Fruit fly (Drosophila melanogaster) whole organism, prepupa: Measurements from ENCODE around the gene Nt5b.

Experiments used
- CG1621 ChIP-seq: fragments of 200-800 bp; sonication (Bioruptor generic); optimal IDR thresholded peaks from 3 replicates; lab custom pipeline; 2018; ENCODE audit warnings: missing biosample characterization, mild to moderate bottlenecking, missing genetic modification characterization
- CG8119 ChIP-seq: fragments of 200-800 bp; sonication (Bioruptor generic); IDR thresholded peaks from 3 replicates; pipeline ENCODE4 v1.3.6; 2022; ENCODE audit warnings: missing biosample characterization, missing genetic modification characterization
- Eip93F ChIP-seq: fragments of 200-800 bp; sonication (Bioruptor generic); optimal IDR thresholded peaks from 2 replicates; lab custom pipeline; 2016; ENCODE audit warnings: missing biosample characterization, mild to moderate bottlenecking, missing genetic modification characterization
- Ets21C ChIP-seq: fragments of 200-800 bp; sonication (Bioruptor generic); optimal IDR thresholded peaks from 3 replicates; lab custom pipeline; 2016; ENCODE audit warnings: missing biosample characterization, missing genetic modification characterization
- Ets96B ChIP-seq: fragments of 200-800 bp; optimal IDR thresholded peaks from 2 replicates; lab custom pipeline; 2019; ENCODE audit warnings: missing biosample characterization, mild to moderate bottlenecking, missing genetic modification characterization, moderate library complexity
- Hr38 ChIP-seq: sonication (Bioruptor generic); optimal IDR thresholded peaks from 2 replicates; lab custom pipeline; 2016; ENCODE audit warnings: missing biosample characterization, missing genetic modification characterization
- Sox102F ChIP-seq: fragments of 200-800 bp; sonication (Bioruptor generic); optimal IDR thresholded peaks from 2 replicates; lab custom pipeline; 2016; ENCODE audit warnings: missing biosample characterization, mild to moderate bottlenecking, missing genetic modification characterization
- achi ChIP-seq: fragments of 200-800 bp; sonication (Bioruptor generic); optimal IDR thresholded peaks from 3 replicates; lab custom pipeline; 2016; ENCODE audit warnings: missing biosample characterization, missing genetic modification characterization
- dsx ChIP-seq: fragments of 200-800 bp; optimal IDR thresholded peaks from 3 replicates; lab custom pipeline; 2019; ENCODE audit warnings: missing biosample characterization, mild to moderate bottlenecking, missing genetic modification characterization, moderate library complexity; ENCODE audit not compliant: poor library complexity, severe bottlenecking
- salr ChIP-seq, 2 experiments: fragments of 200-800 bp; sonication (Bioruptor generic); optimal IDR thresholded peaks; 3 replicates each; lab custom pipeline; 2016 to 2018; ENCODE audit warnings: missing biosample characterization in 2 of 2, missing genetic modification characterization in 2 of 2, mild to moderate bottlenecking in 1 of 2

- TF ChIP-seq Ets96B (tag; lab: Kevin White, UChicago) (no peak), CG8119 (GFP tag; lab: Robert Waterston, UW) (no peak), salr (GFP tag; optimal IDR thresholded peaks at IDR 0.05; lab: Kevin White, UChicago) (no peak), CG1621 (no peak), Sox102F (GFP tag; lab: Kevin White, UChicago) (no peak), dsx (GFP tag; lab: Kevin White, UChicago) (no peak), Ets21C (GFP tag; lab: Kevin White, UChicago) (no peak), achi (GFP tag; lab: Kevin White, UChicago) (no peak), Eip93F (GFP tag; lab: Kevin White, UChicago) (no peak), Hr38 (GFP tag; lab: Kevin White, UChicago) (no peak)
Observed at dm6 chrX:18364047-18364747, 45.7 kb downstream of the Nt5b start.
